Worm (Caenorhabditis elegans) whole organism, L1 larva: ENCODE measurements around the gene memo-1.

Experiments used
- C04F5.9 ChIP-seq: sonication (generic microtip); optimal IDR thresholded peaks from 2 replicates; lab custom pipeline; 2016; ENCODE audit warnings: missing genetic modification characterization, missing compliant biosample characterization
- C34B4.2 ChIP-seq: sonication (generic microtip); optimal IDR thresholded peaks from 2 replicates; lab custom pipeline; 2017; ENCODE audit warnings: mild to moderate bottlenecking, missing genetic modification characterization, missing compliant biosample characterization
- F16B12.6 ChIP-seq: fragments of 150-350 bp; optimal IDR thresholded peaks from 2 replicates; lab custom pipeline; 2014; ENCODE audit warnings: missing biosample characterization, missing genetic modification characterization
- aha-1 ChIP-seq: fragments of 150-350 bp; optimal IDR thresholded peaks from 2 replicates; lab custom pipeline; 2014; ENCODE audit warnings: missing biosample characterization, missing genetic modification characterization
- blmp-1 ChIP-seq: fragments of 150-350 bp; optimal IDR thresholded peaks from 2 replicates; lab custom pipeline; 2014; ENCODE audit warnings: missing biosample characterization, missing genetic modification characterization
- ceh-63 ChIP-seq: fragments of 200-800 bp; sonication (Bioruptor generic); optimal IDR thresholded peaks from 2 replicates; lab custom pipeline; 2018; ENCODE audit warnings: mild to moderate bottlenecking, missing genetic modification characterization, missing compliant biosample characterization
- ceh-88 ChIP-seq: fragments of 200-800 bp; sonication (Bioruptor generic); IDR thresholded peaks from 2 replicates; pipeline ENCODE4 v1.3.6; 2022; ENCODE audit warnings: missing genetic modification characterization, missing compliant biosample characterization
- ceh-90 ChIP-seq: sonication (generic microtip); optimal IDR thresholded peaks from 2 replicates; lab custom pipeline; 2016; ENCODE audit warnings: missing genetic modification characterization, missing compliant biosample characterization
- dpl-1 ChIP-seq, 3 experiments: fragments of 150-350 bp in 2 of 3; sonication (generic microtip) in 1 of 3; optimal IDR thresholded peaks; 2 replicates each; lab custom pipeline; 2014 to 2017; ENCODE audit warnings: missing biosample characterization in 3 of 3, missing genetic modification characterization in 3 of 3, missing genetic modification reagents in 3 of 3
- efl-1 ChIP-seq, 4 experiments: fragments of 150-350 bp; optimal IDR thresholded peaks in 3 of 4; peaks in 1 of 4; 1 replicate in 1 of 4; 2 replicates in 3 of 4; lab custom pipeline; 2014; ENCODE audit warnings: missing biosample characterization in 2 of 4, missing genetic modification characterization in 2 of 4, missing genetic modification reagents in 2 of 4
- ets-5 ChIP-seq: fragments of 200-800 bp; sonication (Bioruptor generic); IDR thresholded peaks from 2 replicates; pipeline ENCODE4 v1.3.6; 2022; ENCODE audit warnings: missing genetic modification characterization, missing compliant biosample characterization
- fkh-4 ChIP-seq: sonication (generic microtip); optimal IDR thresholded peaks from 2 replicates; lab custom pipeline; 2016; ENCODE audit warnings: missing compliant biosample characterization, missing genetic modification characterization, borderline replicate concordance
- fkh-8 ChIP-seq: sonication (generic microtip); optimal IDR thresholded peaks from 2 replicates; lab custom pipeline; 2016; ENCODE audit warnings: mild to moderate bottlenecking, missing genetic modification characterization, missing compliant biosample characterization
- hlh-17 ChIP-seq: fragments of 200-800 bp; sonication (Bioruptor generic); optimal IDR thresholded peaks from 2 replicates; lab custom pipeline; 2018; ENCODE audit warnings: missing genetic modification characterization, mild to moderate bottlenecking, missing compliant biosample characterization, moderate library complexity, borderline replicate concordance
- hpl-2 ChIP-seq: fragments of 150-350 bp; optimal IDR thresholded peaks from 2 replicates; lab custom pipeline; 2014; ENCODE audit warnings: missing biosample characterization, missing genetic modification reagents, missing genetic modification characterization
- isw-1 ChIP-seq: fragments of 200-800 bp; sonication (Bioruptor generic); IDR thresholded peaks from 2 replicates; pipeline ENCODE4 v1.3.6; 2022; ENCODE audit warnings: missing genetic modification characterization, missing compliant biosample characterization
- lin-14 ChIP-seq: fragments of 200-800 bp; sonication (Bioruptor generic); optimal IDR thresholded peaks from 2 replicates; lab custom pipeline; 2018; ENCODE audit warnings: mild to moderate bottlenecking, missing genetic modification characterization, moderate library complexity, missing compliant biosample characterization
- lin-35 ChIP-seq, 2 experiments: fragments of 150-350 bp; optimal IDR thresholded peaks; 2 replicates each; lab custom pipeline; 2014; ENCODE audit warnings: missing biosample characterization in 2 of 2, missing genetic modification characterization in 2 of 2, missing genetic modification reagents in 2 of 2
- lir-3 ChIP-seq: sonication (generic microtip); optimal IDR thresholded peaks from 2 replicates; lab custom pipeline; 2016; ENCODE audit warnings: mild to moderate bottlenecking, missing genetic modification characterization, moderate library complexity, missing compliant biosample characterization; ENCODE audit not compliant: poor library complexity
- mdl-1 ChIP-seq, 2 experiments: fragments of 150-350 bp; optimal IDR thresholded peaks; 2 replicates each; lab custom pipeline; 2014 to 2017; ENCODE audit warnings: missing biosample characterization in 2 of 2, missing genetic modification characterization in 2 of 2, inconsistent platforms in 1 of 2
- mef-2 ChIP-seq: fragments of 150-350 bp; optimal IDR thresholded peaks from 2 replicates; lab custom pipeline; 2014; ENCODE audit warnings: missing biosample characterization, missing genetic modification characterization
- mep-1 ChIP-seq: fragments of 150-350 bp; optimal IDR thresholded peaks from 2 replicates; lab custom pipeline; 2014; ENCODE audit warnings: missing biosample characterization, missing genetic modification characterization
- nhr-20 ChIP-seq: sonication (generic microtip); optimal IDR thresholded peaks from 2 replicates; lab custom pipeline; 2016; ENCODE audit warnings: mild to moderate bottlenecking, missing genetic modification characterization, missing compliant biosample characterization
- nhr-71 ChIP-seq: sonication (generic microtip); optimal IDR thresholded peaks from 2 replicates; lab custom pipeline; 2016; ENCODE audit warnings: mild to moderate bottlenecking, missing genetic modification characterization, moderate library complexity, missing compliant biosample characterization
- nhr-76 ChIP-seq: sonication (generic microtip); optimal IDR thresholded peaks from 2 replicates; lab custom pipeline; 2017; ENCODE audit warnings: missing biosample characterization, missing genetic modification characterization
- nhr-85 ChIP-seq: sonication (generic microtip); peaks from one replicate; lab custom pipeline; 2016; ENCODE audit warnings: missing genetic modification characterization, inconsistent platforms, missing compliant biosample characterization
- rnt-1 ChIP-seq: sonication (generic microtip); optimal IDR thresholded peaks from 2 replicates; lab custom pipeline; 2016; ENCODE audit warnings: mild to moderate bottlenecking, missing genetic modification characterization, moderate library complexity, missing compliant biosample characterization
- snu-23 ChIP-seq: sonication (generic microtip); optimal IDR thresholded peaks from 2 replicates; lab custom pipeline; 2016; ENCODE audit warnings: missing genetic modification characterization, missing compliant biosample characterization
- sox-4 ChIP-seq: sonication (generic microtip); optimal IDR thresholded peaks from 2 replicates; lab custom pipeline; 2016; ENCODE audit warnings: missing genetic modification characterization, missing compliant biosample characterization
- sptf-1 ChIP-seq: fragments of 150-350 bp; optimal IDR thresholded peaks from 2 replicates; lab custom pipeline; 2014; ENCODE audit warnings: missing biosample characterization, missing genetic modification characterization
- sup-37 ChIP-seq: fragments of 200-800 bp; sonication (Bioruptor generic); optimal IDR thresholded peaks from 2 replicates; lab custom pipeline; 2018; ENCODE audit warnings: mild to moderate bottlenecking, missing genetic modification characterization, missing compliant biosample characterization
- tlp-1 ChIP-seq: fragments of 150-350 bp; optimal IDR thresholded peaks from 2 replicates; lab custom pipeline; 2014; ENCODE audit warnings: missing biosample characterization, missing genetic modification characterization
- unc-130 ChIP-seq: fragments of 150-350 bp; optimal IDR thresholded peaks from 2 replicates; lab custom pipeline; 2017; ENCODE audit warnings: missing biosample characterization, missing genetic modification characterization, inconsistent platforms
- unc-30 ChIP-seq: sonication (generic microtip); optimal IDR thresholded peaks from 2 replicates; lab custom pipeline; 2017; ENCODE audit warnings: missing biosample characterization, missing genetic modification characterization
- unc-86 ChIP-seq: sonication (generic microtip); optimal IDR thresholded peaks from 2 replicates; lab custom pipeline; 2016; ENCODE audit warnings: missing genetic modification characterization, missing compliant biosample characterization
- unc-98 ChIP-seq: fragments of 200-800 bp; sonication (Bioruptor generic); IDR thresholded peaks from 2 replicates; pipeline ENCODE4 v1.3.6; 2022; ENCODE audit warnings: missing genetic modification characterization, missing compliant biosample characterization
- xbp-1 ChIP-seq: sonication (generic microtip); optimal IDR thresholded peaks from 2 replicates; lab custom pipeline; 2016; ENCODE audit warnings: missing genetic modification characterization, missing compliant biosample characterization
- zag-1 ChIP-seq: fragments of 150-350 bp; optimal IDR thresholded peaks from 2 replicates; lab custom pipeline; 2014; ENCODE audit warnings: missing biosample characterization, missing genetic modification characterization
- zip-4 ChIP-seq: fragments of 200-800 bp; sonication (Bioruptor generic); optimal IDR thresholded peaks from 2 replicates; lab custom pipeline; 2018; ENCODE audit warnings: mild to moderate bottlenecking, missing genetic modification characterization, moderate library complexity, missing compliant biosample characterization
- ztf-11 ChIP-seq, 2 experiments: sonication (generic microtip); optimal IDR thresholded peaks; 2 replicates each; lab custom pipeline; 2016 to 2017; ENCODE audit warnings: missing genetic modification characterization in 2 of 2, missing biosample characterization in 1 of 2, missing compliant biosample characterization in 1 of 2

Gene memo-1

ce11 chrV:7848251-7848650 is 1.3 kb upstream of the memo-1 start:
- TF ChIP-seq ets-5 (GFP tag; lab: Robert Waterston, UW), result no peak
- peak; percentile 77 for TF ChIP-seq blmp-1 (tag; lab: Kevin White, UChicago)
- peak; percentile 42 for TF ChIP-seq nhr-20 (tag; lab: Kevin White, UChicago)
- TF ChIP-seq aha-1, result no peak
- peak; percentile 51 for TF ChIP-seq lin-14 (GFP tag; lab: Kevin White, UChicago)
- TF ChIP-seq nhr-85 (tag; lab: Kevin White, UChicago), result peak; percentile 12
- peak in 1 of 2 experiments; percentile 54 for TF ChIP-seq lin-35 (GFP tag; optimal IDR thresholded peaks at IDR 0.05; lab: Kevin White, UChicago)
- peak; percentile 32 for TF ChIP-seq snu-23
- peak in 1 of 2 experiments; percentile 69 for TF ChIP-seq mdl-1 (tag; optimal IDR thresholded peaks at IDR 0.05; lab: Kevin White, UChicago)
- no peak for TF ChIP-seq sptf-1 (tag; lab: Kevin White, UChicago)
- TF ChIP-seq nhr-76, result no peak
- TF ChIP-seq unc-130 (tag; lab: Kevin White, UChicago), result peak; percentile 13
- no peak for TF ChIP-seq fkh-4 (tag; lab: Kevin White, UChicago)
- no peak for TF ChIP-seq mef-2 (tag; lab: Kevin White, UChicago)
- TF ChIP-seq C34B4.2 (tag; lab: Kevin White, UChicago), result no peak
- TF ChIP-seq ztf-11 (tag; optimal IDR thresholded peaks at IDR 0.05; lab: Kevin White, UChicago), result no peak
- TF ChIP-seq isw-1 (GFP tag; lab: Robert Waterston, UW), result no peak
- no peak for TF ChIP-seq rnt-1 (tag; lab: Kevin White, UChicago)
- TF ChIP-seq fkh-8, result no peak
- TF ChIP-seq nhr-71 (tag; lab: Kevin White, UChicago), result peak; percentile 9
- no peak for TF ChIP-seq unc-98 (GFP tag; lab: Robert Waterston, UW)
- TF ChIP-seq F16B12.6 (tag; lab: Kevin White, UChicago), result no peak
- TF ChIP-seq mep-1, result peak; percentile 48

ce11 chrV:7847687-7848086 is 716 bp upstream of the memo-1 start:
- TF ChIP-seq hlh-17 (no peak), efl-1 (optimal IDR thresholded peaks at IDR 0.05; lab: Kevin White, UChicago) (no peak), efl-1 (GFP tag; optimal IDR thresholded peaks at IDR 0.05 in 1 of 2; lab: Kevin White, UChicago) (peak in 1 of 2 experiments; percentile 78)

- TF ChIP-seq ceh-63 (no peak), isw-1 (GFP tag; lab: Robert Waterston, UW) (no peak), xbp-1 (tag; lab: Kevin White, UChicago) (no peak), zip-4 (GFP tag; lab: Kevin White, UChicago) (no peak), tlp-1 (tag; lab: Kevin White, UChicago) (no peak), lin-35 (GFP tag; optimal IDR thresholded peaks at IDR 0.05; lab: Kevin White, UChicago) (no peak), ceh-88 (no peak), hpl-2 (no peak), C34B4.2 (tag; lab: Kevin White, UChicago) (no peak), sup-37 (no peak), ceh-90 (tag; lab: Kevin White, UChicago) (no peak), C04F5.9 (tag; lab: Kevin White, UChicago) (no peak), sox-4 (tag; lab: Kevin White, UChicago) (no peak), zag-1 (no peak), nhr-71 (tag; lab: Kevin White, UChicago) (no peak), unc-30 (no peak), fkh-4 (tag; lab: Kevin White, UChicago) (no peak), dpl-1 (GFP tag; optimal IDR thresholded peaks at IDR 0.05; lab: Kevin White, UChicago) (no peak), unc-86 (no peak), lir-3 (tag; lab: Kevin White, UChicago) (no peak)
These were observed 4.7 kb downstream of the memo-1 start, which contains the start of gene grd-8 for ce11 chrV:7842228-7842627. grd-8 (plus strand) TSS chrV:7842528.
